Worm (Caenorhabditis elegans): ENCODE data around the gene ZK596.2.

DNA sequence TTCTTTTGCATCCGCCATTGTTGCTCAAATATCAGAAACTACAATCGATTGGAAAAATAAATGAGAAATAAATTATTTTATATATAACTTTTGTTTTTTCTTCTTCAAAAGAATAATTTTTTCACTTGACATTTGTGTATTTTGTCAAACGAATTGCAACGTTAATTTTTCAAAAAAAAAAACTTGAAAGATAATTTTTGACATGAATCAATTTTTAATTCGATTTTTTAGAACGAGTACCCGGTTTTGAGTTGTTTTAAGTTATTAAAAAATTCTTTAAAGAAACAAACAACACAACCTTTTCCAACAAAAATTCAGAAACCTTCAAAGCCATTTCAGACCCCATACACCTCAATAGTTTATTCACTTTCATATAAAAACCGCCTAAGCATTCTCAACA, 24.8 kb downstream of the ZK596.2 start, which contains the start of gene F13E9.5:
- TF ChIP-seq elt-3 (tag; optimal IDR thresholded peaks at IDR 0.05) (no peak), snpc-4 (tag; optimal IDR thresholded peaks at IDR 0.05) (no peak), mdl-1 (tag; optimal IDR thresholded peaks at IDR 0.05) (no peak), C04F5.9 (tag; optimal IDR thresholded peaks at IDR 0.05) (no peak), skn-1 (tag; optimal IDR thresholded peaks at IDR 0.05) (no peak), pqm-1 (tag; optimal IDR thresholded peaks at IDR 0.05) (no peak), pag-3 (tag; optimal IDR thresholded peaks at IDR 0.05; ENCODE audit: borderline replicate concordance, insufficient read depth) (no peak), lin-13 (GFP tag; optimal IDR thresholded peaks at IDR 0.05) (no peak)
